Worm (Caenorhabditis elegans) whole organism, L3 larva: Measurements from ENCODE around the gene tag-191.

Experiments
- R02D3.7 ChIP-seq: fragments of 150-350 bp; optimal IDR thresholded peaks from 2 replicates; lab custom pipeline; 2014; ENCODE audit warnings: missing biosample characterization, missing genetic modification characterization
- ZK546.5 ChIP-seq: sonication (generic microtip); optimal IDR thresholded peaks from 2 replicates; lab custom pipeline; 2017; ENCODE audit warnings: missing biosample characterization, missing genetic modification characterization
- aly-2 ChIP-seq: fragments of 150-350 bp; optimal IDR thresholded peaks from 2 replicates; lab custom pipeline; 2014; ENCODE audit warnings: missing biosample characterization, missing genetic modification characterization
- ama-1 ChIP-seq: fragments of 150-350 bp; optimal IDR thresholded peaks from 2 replicates; lab custom pipeline; 2018
- ceh-28 ChIP-seq: fragments of 150-350 bp; optimal IDR thresholded peaks from 2 replicates; lab custom pipeline; 2014; ENCODE audit warnings: missing biosample characterization, missing genetic modification reagents, missing genetic modification characterization
- ceh-82 ChIP-seq: fragments of 150-350 bp; optimal IDR thresholded peaks from 2 replicates; lab custom pipeline; 2014; ENCODE audit warnings: missing biosample characterization, missing genetic modification characterization
- daf-12 ChIP-seq: fragments of 150-350 bp; optimal IDR thresholded peaks from 2 replicates; lab custom pipeline; 2014; ENCODE audit warnings: missing biosample characterization, missing genetic modification reagents, missing genetic modification characterization
- egl-27 ChIP-seq: sonication (generic microtip); optimal IDR thresholded peaks from 4 replicates; lab custom pipeline; 2017; ENCODE audit warnings: missing biosample characterization, missing genetic modification reagents, missing genetic modification characterization
- elt-2 ChIP-seq: sonication (generic microtip); optimal IDR thresholded peaks from 2 replicates; lab custom pipeline; 2016; ENCODE audit warnings: missing genetic modification reagents, mild to moderate bottlenecking, missing genetic modification characterization, missing compliant biosample characterization
- eor-1 ChIP-seq, 2 experiments: fragments of 150-350 bp; optimal IDR thresholded peaks; 2 replicates each; lab custom pipeline; 2014 to 2018; ENCODE audit warnings: missing biosample characterization in 2 of 2, missing genetic modification characterization in 2 of 2
- fkh-2 ChIP-seq: fragments of 150-350 bp; optimal IDR thresholded peaks from 2 replicates; lab custom pipeline; 2014; ENCODE audit warnings: missing biosample characterization, missing genetic modification reagents, missing genetic modification characterization
- fos-1 ChIP-seq: fragments of 150-350 bp; optimal IDR thresholded peaks from 2 replicates; lab custom pipeline; 2014; ENCODE audit warnings: missing biosample characterization, missing genetic modification characterization
- jun-1 ChIP-seq: fragments of 150-350 bp; optimal IDR thresholded peaks from 2 replicates; lab custom pipeline; 2014; ENCODE audit warnings: missing biosample characterization, missing genetic modification reagents, missing genetic modification characterization
- lin-15B ChIP-seq: fragments of 150-350 bp; optimal IDR thresholded peaks from 2 replicates; lab custom pipeline; 2014; ENCODE audit warnings: missing biosample characterization, missing genetic modification characterization
- lin-39 ChIP-seq: fragments of 150-350 bp; optimal IDR thresholded peaks from 2 replicates; lab custom pipeline; 2018; ENCODE audit warnings: missing biosample characterization, missing genetic modification reagents, missing genetic modification characterization
- lsy-12 ChIP-seq: sonication (generic microtip); optimal IDR thresholded peaks from 2 replicates; lab custom pipeline; 2016; ENCODE audit warnings: mild to moderate bottlenecking, missing genetic modification characterization, missing compliant biosample characterization
- mml-1 ChIP-seq: fragments of 150-350 bp; sonication (generic microtip); optimal IDR thresholded peaks from 3 replicates; lab custom pipeline; 2014; ENCODE audit warnings: missing biosample characterization, missing genetic modification characterization
- nhr-12 ChIP-seq: fragments of 150-350 bp; optimal IDR thresholded peaks from 2 replicates; lab custom pipeline; 2014; ENCODE audit warnings: missing biosample characterization, missing genetic modification characterization
- nhr-23 ChIP-seq: fragments of 150-350 bp; optimal IDR thresholded peaks from 2 replicates; lab custom pipeline; 2014; ENCODE audit warnings: missing biosample characterization, missing genetic modification reagents, missing genetic modification characterization
- nhr-237 ChIP-seq: fragments of 150-350 bp; optimal IDR thresholded peaks from 2 replicates; lab custom pipeline; 2014; ENCODE audit warnings: missing biosample characterization, missing genetic modification characterization
- nhr-25 ChIP-seq: sonication (generic microtip); optimal IDR thresholded peaks from 2 replicates; lab custom pipeline; 2017; ENCODE audit warnings: missing biosample characterization, missing genetic modification characterization
- nhr-67 ChIP-seq: fragments of 150-350 bp; optimal IDR thresholded peaks from 2 replicates; lab custom pipeline; 2014; ENCODE audit warnings: missing biosample characterization, missing genetic modification characterization
- nhr-76 ChIP-seq: fragments of 150-350 bp; sonication (generic microtip); optimal IDR thresholded peaks from 5 replicates; lab custom pipeline; 2014; ENCODE audit warnings: missing biosample characterization, missing genetic modification characterization
- nhr-77 ChIP-seq: fragments of 150-350 bp; optimal IDR thresholded peaks from 2 replicates; lab custom pipeline; 2014; ENCODE audit warnings: missing biosample characterization, missing genetic modification characterization
- pha-4 ChIP-seq: fragments of 150-350 bp; optimal IDR thresholded peaks from 2 replicates; lab custom pipeline; 2014; ENCODE audit warnings: missing biosample characterization, missing genetic modification reagents, missing genetic modification characterization
- pqm-1 ChIP-seq: fragments of 150-350 bp; optimal IDR thresholded peaks from 2 replicates; lab custom pipeline; 2017; ENCODE audit warnings: missing biosample characterization, missing genetic modification characterization, inconsistent platforms
- sea-2 ChIP-seq: fragments of 150-350 bp; sonication (generic microtip); optimal IDR thresholded peaks from 4 replicates; lab custom pipeline; 2014; ENCODE audit warnings: missing biosample characterization, missing genetic modification reagents, missing genetic modification characterization
- skn-1 ChIP-seq: fragments of 150-350 bp; optimal IDR thresholded peaks from 2 replicates; lab custom pipeline; 2014; ENCODE audit warnings: missing biosample characterization, missing genetic modification characterization
- snpc-4 ChIP-seq: fragments of 150-350 bp; optimal IDR thresholded peaks from 2 replicates; lab custom pipeline; 2014; ENCODE audit warnings: missing biosample characterization, missing genetic modification characterization
- tbx-2 ChIP-seq: sonication (generic microtip); optimal IDR thresholded peaks from 2 replicates; lab custom pipeline; 2016; ENCODE audit warnings: mild to moderate bottlenecking, missing genetic modification characterization, missing compliant biosample characterization
- unc-62 ChIP-seq: fragments of 150-350 bp; sonication (generic microtip); optimal IDR thresholded peaks from 4 replicates; lab custom pipeline; 2014; ENCODE audit warnings: missing biosample characterization, missing genetic modification reagents, missing genetic modification characterization
- zag-1 ChIP-seq: fragments of 150-350 bp; optimal IDR thresholded peaks from 2 replicates; lab custom pipeline; 2014; ENCODE audit warnings: missing biosample characterization, missing genetic modification characterization
- ztf-4 ChIP-seq: fragments of 150-350 bp; optimal IDR thresholded peaks from 2 replicates; lab custom pipeline; 2014; ENCODE audit warnings: missing biosample characterization, missing genetic modification characterization

tag-191 gene

ce11 chrV:14523105-14523504 lies 13.1 kb downstream of the tag-191 start, which contains the start of gene C53A5.2:
Gene C53A5.2, minus strand, starts transcription at chrV:14523205.
- TF ChIP-seq ceh-82 (no peak), skn-1 (tag; lab: Kevin White, UChicago) (no peak), nhr-76 (tag; lab: Kevin White, UChicago) (no peak), elt-2 (tag; lab: Kevin White, UChicago) (no peak), tbx-2 (tag; lab: Kevin White, UChicago) (no peak), unc-62 (GFP tag; lab: Kevin White, UChicago) (no peak), ama-1 (lab: Kevin White, UChicago) (no peak), lin-39 (tag; lab: Kevin White, UChicago) (no peak), jun-1 (no peak), nhr-77 (tag; lab: Kevin White, UChicago) (no peak), lsy-12 (tag; lab: Kevin White, UChicago) (no peak), aly-2 (tag; lab: Kevin White, UChicago) (no peak), pqm-1 (no peak), lin-15B (tag; lab: Kevin White, UChicago) (no peak)

- TF ChIP-seq nhr-12 (tag; lab: Kevin White, UChicago) (no peak), fos-1 (no peak)
These were observed 13.7 kb downstream of the tag-191 start, which contains the start of gene C53A5.16 for ce11 chrV:14522514-14522913. Gene C53A5.16, minus strand, starts transcription at chrV:14522614.

- no peak for TF ChIP-seq nhr-67 (tag; lab: Kevin White, UChicago)
- TF ChIP-seq zag-1: no peak
- no peak for TF ChIP-seq mml-1
- TF ChIP-seq ama-1 (lab: Kevin White, UChicago): no peak
- TF ChIP-seq unc-62 (GFP tag; lab: Kevin White, UChicago): no peak
- no peak for TF ChIP-seq egl-27 (tag; lab: Kevin White, UChicago)
- no peak for TF ChIP-seq nhr-237 (tag; lab: Kevin White, UChicago)
- no peak for TF ChIP-seq nhr-12 (tag; lab: Kevin White, UChicago)
- TF ChIP-seq daf-12 (tag; lab: Kevin White, UChicago): no peak
- no peak for TF ChIP-seq sea-2 (GFP tag; lab: Kevin White, UChicago)
- TF ChIP-seq ZK546.5 (tag; lab: Kevin White, UChicago): no peak
- TF ChIP-seq snpc-4 (tag; lab: Kevin White, UChicago): no peak
- TF ChIP-seq ceh-28: no peak
These were observed 15.2 kb downstream of the tag-191 start, which contains the start of gene C53A5.17 for ce11 chrV:14521000-14521399. Gene C53A5.17, minus strand, starts transcription at chrV:14521100.

ce11 chrV:14519268-14519667 lies 16.9 kb downstream of the tag-191 start, which contains the start of gene R02D5.8:
Gene R02D5.8, minus strand, starts transcription at chrV:14519368.
- no peak for TF ChIP-seq ztf-4 (tag; lab: Kevin White, UChicago)
- TF ChIP-seq fkh-2 (tag; lab: Kevin White, UChicago): no peak
- no peak for TF ChIP-seq nhr-77 (tag; lab: Kevin White, UChicago)
- TF ChIP-seq mml-1: no peak
- TF ChIP-seq elt-2 (tag; lab: Kevin White, UChicago): no peak
- no peak for TF ChIP-seq pqm-1

- TF ChIP-seq aly-2 (tag; lab: Kevin White, UChicago) (no peak), zag-1 (no peak), jun-1 (no peak), nhr-25 (no peak), R02D3.7 (tag; lab: Kevin White, UChicago) (no peak), lin-15B (tag; lab: Kevin White, UChicago) (no peak), nhr-237 (tag; lab: Kevin White, UChicago) (no peak), ceh-28 (no peak), nhr-23 (tag; lab: Kevin White, UChicago) (no peak), eor-1 (tag; optimal IDR thresholded peaks at IDR 0.05; lab: Kevin White, UChicago) (no peak), lsy-12 (tag; lab: Kevin White, UChicago) (no peak), ama-1 (lab: Kevin White, UChicago) (no peak), nhr-12 (tag; lab: Kevin White, UChicago) (no peak), daf-12 (tag; lab: Kevin White, UChicago) (no peak), ZK546.5 (tag; lab: Kevin White, UChicago) (no peak), pha-4 (tag; lab: Kevin White, UChicago) (no peak)
These were observed 18.2 kb downstream of the tag-191 start, which contains the start of gene R02D5.6 for ce11 chrV:14518010-14518409. Gene R02D5.6, minus strand, starts transcription at chrV:14518110.
